Fruit fly (Drosophila melanogaster): ENCODE data around the gene CG17350.

CG17350 gene

dm6 chr2L:19404804-19405203 lies 24.1 kb downstream of the CG17350 start:
- TF ChIP-seq Ets21C (GFP tag; optimal IDR thresholded peaks at IDR 0.05): no peak
- TF ChIP-seq CG8632 (GFP tag; optimal IDR thresholded peaks at IDR 0.05): no peak
- no peak for TF ChIP-seq Sox102F (GFP tag; optimal IDR thresholded peaks at IDR 0.05)
- TF ChIP-seq topi (GFP tag; optimal IDR thresholded peaks at IDR 0.05): no peak
- no peak for TF ChIP-seq Hr38 (GFP tag; optimal IDR thresholded peaks at IDR 0.05)
- TF ChIP-seq net (GFP tag; optimal IDR thresholded peaks at IDR 0.05): no peak
- no peak for TF ChIP-seq fkh (GFP tag; optimal IDR thresholded peaks at IDR 0.05)
- TF ChIP-seq Sox14 (GFP tag; optimal IDR thresholded peaks at IDR 0.05): no peak
- TF ChIP-seq eg (GFP tag; IDR thresholded peaks at IDR 0.05): no peak
- no peak for TF ChIP-seq Hr39 (GFP tag; optimal IDR thresholded peaks at IDR 0.05)
- TF ChIP-seq CG9139 (GFP tag; optimal IDR thresholded peaks at IDR 0.05): no peak
- no peak for TF ChIP-seq CG7368 (GFP tag; optimal IDR thresholded peaks at IDR 0.05)
- TF ChIP-seq Sox15 (GFP tag; optimal IDR thresholded peaks at IDR 0.05): no peak

dm6 chr2L:19405685-19406357 lies 25.1 kb downstream of the CG17350 start:
- TF ChIP-seq Sox14 (GFP tag; optimal IDR thresholded peaks at IDR 0.05) (no peak), CG9139 (GFP tag; optimal IDR thresholded peaks at IDR 0.05) (no peak), fd59A (GFP tag; optimal IDR thresholded peaks at IDR 0.05) (no peak), CG32006 (GFP tag; optimal IDR thresholded peaks at IDR 0.05) (no peak), CG11762 (GFP tag; optimal IDR thresholded peaks at IDR 0.05; ENCODE audit: insufficient read depth) (no peak), CG10631 (GFP tag; optimal IDR thresholded peaks at IDR 0.05) (no peak), OdsH (GFP tag; optimal IDR thresholded peaks at IDR 0.05) (no peak), CG8632 (GFP tag; optimal IDR thresholded peaks at IDR 0.05) (no peak), lz (GFP tag; optimal IDR thresholded peaks at IDR 0.05) (no peak), CG34406 (GFP tag; optimal IDR thresholded peaks at IDR 0.05) (no peak), CG4318 (GFP tag; optimal IDR thresholded peaks at IDR 0.05) (no peak), CG7368 (GFP tag; optimal IDR thresholded peaks at IDR 0.05) (no peak), eg (GFP tag; IDR thresholded peaks at IDR 0.05) (no peak), CG8119 (GFP tag; IDR thresholded peaks at IDR 0.05) (no peak)

- TF ChIP-seq achi (GFP tag; optimal IDR thresholded peaks at IDR 0.05): no peak
- TF ChIP-seq CG8119 (GFP tag; IDR thresholded peaks at IDR 0.05): no peak
- TF ChIP-seq CG6792 (GFP tag; optimal IDR thresholded peaks at IDR 0.05): no peak
- TF ChIP-seq OdsH (GFP tag; optimal IDR thresholded peaks at IDR 0.05): no peak
- no peak for TF ChIP-seq dsx (GFP tag; optimal IDR thresholded peaks at IDR 0.05; ENCODE audit: poor library complexity, severe bottlenecking)
- TF ChIP-seq CG6808 (GFP tag; optimal IDR thresholded peaks at IDR 0.05): no peak
- no peak for TF ChIP-seq Blimp-1 (GFP tag; optimal IDR thresholded peaks at IDR 0.05)
- TF ChIP-seq Sox15 (GFP tag; optimal IDR thresholded peaks at IDR 0.05): no peak
- TF ChIP-seq topi (GFP tag; optimal IDR thresholded peaks at IDR 0.05): no peak
- TF ChIP-seq lz (GFP tag; optimal IDR thresholded peaks at IDR 0.05): no peak
- TF ChIP-seq dac (GFP tag; optimal IDR thresholded peaks at IDR 0.05): no peak
- TF ChIP-seq salr (GFP tag; optimal IDR thresholded peaks at IDR 0.05): no peak
- no peak for TF ChIP-seq Ets21C (GFP tag; optimal IDR thresholded peaks at IDR 0.05)
- TF ChIP-seq CG4318 (GFP tag; optimal IDR thresholded peaks at IDR 0.05): no peak
- TF ChIP-seq Met (GFP tag; optimal IDR thresholded peaks at IDR 0.05): no peak
- TF ChIP-seq Sox14 (GFP tag; optimal IDR thresholded peaks at IDR 0.05): no peak
These were observed 25.7 kb downstream of the CG17350 start for dm6 chr2L:19406419-19406818.

- TF ChIP-seq net (GFP tag; optimal IDR thresholded peaks at IDR 0.05) (no peak), fkh (GFP tag; optimal IDR thresholded peaks at IDR 0.05) (peak; percentile 72)
These were observed 31.2 kb downstream of the CG17350 start for dm6 chr2L:19411966-19412365.

dm6 chr2L:19413118-19413893 lies 32.6 kb downstream of the CG17350 start:
- TF ChIP-seq Eip78C (GFP tag) (peak; percentile 8), CG15336 (GFP tag; IDR thresholded peaks at IDR 0.05) (no peak), CG8632 (GFP tag; optimal IDR thresholded peaks at IDR 0.05) (no peak), Ets21C (GFP tag; optimal IDR thresholded peaks at IDR 0.05) (no peak), svp (GFP tag) (peak; percentile 96)

All from whole organism, prepupa.